Fruit fly (Drosophila melanogaster): ENCODE data around the gene CG17493.

- no peak for TF ChIP-seq Myc (optimal IDR thresholded peaks at IDR 0.05)
- no peak for TF ChIP-seq h (optimal IDR thresholded peaks at IDR 0.05)
Observed at dm6 chr2L:22566218-22566617, 16.4 kb downstream of the CG17493 start.

All from Kc167 (cell line).